Worm (Caenorhabditis elegans) whole organism, early embryonic: ENCODE results near the gene wrm-1.

Source experiments
- B0310.2 ChIP-seq: sonication (generic microtip); optimal IDR thresholded peaks from 2 replicates; lab custom pipeline; 2016; ENCODE audit warnings: mild to moderate bottlenecking, missing genetic modification characterization, missing compliant biosample characterization
- aly-1 ChIP-seq: sonication (generic microtip); optimal IDR thresholded peaks from 2 replicates; lab custom pipeline; 2016; ENCODE audit warnings: missing genetic modification characterization, missing compliant biosample characterization
- ama-1 ChIP-seq: fragments of 150-350 bp; optimal IDR thresholded peaks from 2 replicates; lab custom pipeline; 2014
- sea-1 ChIP-seq: fragments of 200-800 bp; sonication (Bioruptor generic); conservative IDR thresholded peaks from 2 replicates; pipeline ENCODE4 v1.3.6; 2022; ENCODE audit warnings: missing genetic modification characterization, missing compliant biosample characterization

DNA sequence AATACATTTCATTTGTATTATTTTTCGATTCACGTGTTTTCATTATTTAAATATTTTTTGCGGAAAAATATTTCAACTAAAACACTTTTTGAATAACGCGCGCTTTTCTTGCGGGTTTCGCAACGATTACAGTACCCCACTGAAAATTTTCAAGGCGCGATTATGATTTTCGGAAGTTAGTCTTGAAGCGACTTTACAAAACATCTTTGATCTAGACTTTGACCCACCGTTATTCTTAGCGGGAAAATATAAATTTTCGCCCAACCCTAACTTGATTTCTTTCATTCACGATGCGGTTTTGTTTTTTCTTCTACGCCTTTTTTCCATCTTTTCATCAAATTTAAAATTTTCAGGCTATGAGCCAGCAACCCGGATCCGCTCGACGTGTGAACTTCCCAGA is 5.2 kb downstream of the wrm-1 start, which contains the start of gene egg-1:
- TF ChIP-seq ama-1 (no peak), aly-1 (tag; lab: Kevin White, UChicago) (no peak), sea-1 (GFP tag; lab: Robert Waterston, UW) (no peak), B0310.2 (tag; lab: Kevin White, UChicago) (no peak)
